Worm (Caenorhabditis elegans) whole organism, early embryonic: Measurements from ENCODE around the gene Y37D8A.8.

Source experiments
- B0310.2 ChIP-seq: sonication (generic microtip); optimal IDR thresholded peaks from 2 replicates; lab custom pipeline; 2016; ENCODE audit warnings: mild to moderate bottlenecking, missing genetic modification characterization, missing compliant biosample characterization
- F13C5.2 ChIP-seq: sonication (generic microtip); optimal IDR thresholded peaks from 2 replicates; lab custom pipeline; 2017; ENCODE audit warnings: mild to moderate bottlenecking, missing genetic modification characterization, inconsistent platforms, missing compliant biosample characterization
- aly-1 ChIP-seq: sonication (generic microtip); optimal IDR thresholded peaks from 2 replicates; lab custom pipeline; 2016; ENCODE audit warnings: missing genetic modification characterization, missing compliant biosample characterization
- ama-1 ChIP-seq: fragments of 150-350 bp; optimal IDR thresholded peaks from 2 replicates; lab custom pipeline; 2014
- ceh-13 ChIP-seq: fragments of 200-800 bp; sonication (Bioruptor generic); optimal IDR thresholded peaks from 2 replicates; lab custom pipeline; 2018; ENCODE audit warnings: mild to moderate bottlenecking, missing genetic modification characterization, missing compliant biosample characterization
- ceh-36 ChIP-seq: sonication (generic microtip); optimal IDR thresholded peaks from 2 replicates; lab custom pipeline; 2016; ENCODE audit warnings: missing genetic modification characterization, inconsistent platforms, missing compliant biosample characterization
- ets-7 ChIP-seq: sonication (generic microtip); optimal IDR thresholded peaks from 2 replicates; lab custom pipeline; 2016; ENCODE audit warnings: missing genotype, missing genetic modification characterization, missing compliant biosample characterization
- flt-1 ChIP-seq: fragments of 200-800 bp; sonication (Bioruptor generic); IDR thresholded peaks from 2 replicates; pipeline ENCODE4 v1.3.6; 2022; ENCODE audit warnings: missing genetic modification characterization, missing compliant biosample characterization
- hmbx-1 ChIP-seq: sonication (generic microtip); optimal IDR thresholded peaks from 2 replicates; lab custom pipeline; 2016; ENCODE audit warnings: mild to moderate bottlenecking, missing genetic modification characterization, missing compliant biosample characterization
- hmg-4 ChIP-seq: fragments of 200-800 bp; sonication (Bioruptor generic); optimal IDR thresholded peaks from 2 replicates; lab custom pipeline; 2018; ENCODE audit warnings: mild to moderate bottlenecking, missing genetic modification characterization, missing compliant biosample characterization
- hnd-1 ChIP-seq: sonication (generic microtip); optimal IDR thresholded peaks from 2 replicates; lab custom pipeline; 2016; ENCODE audit warnings: missing genetic modification characterization, missing compliant biosample characterization
- pes-1 ChIP-seq: fragments of 200-800 bp; sonication (Bioruptor generic); IDR thresholded peaks from 2 replicates; pipeline ENCODE4 v1.3.6; 2022; ENCODE audit warnings: missing genetic modification reagents, missing genetic modification characterization, missing compliant biosample characterization
- scrt-1 ChIP-seq: fragments of 200-800 bp; sonication (Bioruptor generic); IDR thresholded peaks from 2 replicates; pipeline ENCODE4 v1.3.6; 2022; ENCODE audit warnings: missing genetic modification characterization, missing compliant biosample characterization
- sea-1 ChIP-seq: fragments of 200-800 bp; sonication (Bioruptor generic); conservative IDR thresholded peaks from 2 replicates; pipeline ENCODE4 v1.3.6; 2022; ENCODE audit warnings: missing genetic modification characterization, missing compliant biosample characterization
- tbx-11 ChIP-seq: fragments of 200-800 bp; sonication (Bioruptor generic); IDR thresholded peaks from 2 replicates; pipeline ENCODE4 v1.3.6; 2022; ENCODE audit warnings: missing genetic modification characterization, missing compliant biosample characterization
- tbx-37 ChIP-seq: fragments of 200-800 bp; sonication (Bioruptor generic); conservative IDR thresholded peaks from 2 replicates; pipeline ENCODE4 v1.3.6; 2022; ENCODE audit warnings: missing genetic modification reagents, missing genetic modification characterization, missing compliant biosample characterization
- tra-4 ChIP-seq: sonication (generic microtip); optimal IDR thresholded peaks from 2 replicates; lab custom pipeline; 2017; ENCODE audit warnings: missing genetic modification characterization, missing compliant biosample characterization

The Y37D8A.8 gene

ce11 chrIII:12885153-12885552, 20.4 kb downstream of the Y37D8A.8 start:
- TF ChIP-seq aly-1: no peak
- TF ChIP-seq hmg-4 (GFP tag; lab: Kevin White, UChicago): no peak
- no peak for TF ChIP-seq F13C5.2 (tag; lab: Kevin White, UChicago)
- no peak for TF ChIP-seq sea-1 (GFP tag; lab: Robert Waterston, UW)
- no peak for TF ChIP-seq ets-7 (tag; lab: Kevin White, UChicago)
- no peak for TF ChIP-seq tbx-37 (GFP tag; lab: Robert Waterston, UW)
- no peak for TF ChIP-seq pes-1
- no peak for TF ChIP-seq tbx-11 (GFP tag; lab: Robert Waterston, UW)
- TF ChIP-seq ceh-13 (GFP tag; lab: Kevin White, UChicago): no peak
- TF ChIP-seq scrt-1 (GFP tag; lab: Robert Waterston, UW): no peak
- TF ChIP-seq hmbx-1 (tag; lab: Kevin White, UChicago): no peak
- TF ChIP-seq tra-4 (tag; lab: Kevin White, UChicago): no peak
- TF ChIP-seq ceh-36 (tag; lab: Kevin White, UChicago): no peak
- TF ChIP-seq flt-1 (GFP tag; lab: Robert Waterston, UW): no peak

- TF ChIP-seq ceh-36 (tag; lab: Kevin White, UChicago) (no peak), pes-1 (no peak), hnd-1 (tag; lab: Kevin White, UChicago) (no peak), ets-7 (tag; lab: Kevin White, UChicago) (no peak), tbx-11 (GFP tag; lab: Robert Waterston, UW) (no peak), tbx-37 (GFP tag; lab: Robert Waterston, UW) (no peak), F13C5.2 (tag; lab: Kevin White, UChicago) (no peak), ama-1 (lab: Kevin White, UChicago) (no peak), tra-4 (tag; lab: Kevin White, UChicago) (no peak), scrt-1 (GFP tag; lab: Robert Waterston, UW) (no peak), hmg-4 (GFP tag; lab: Kevin White, UChicago) (no peak), hmbx-1 (tag; lab: Kevin White, UChicago) (no peak), flt-1 (GFP tag; lab: Robert Waterston, UW) (no peak), B0310.2 (tag; lab: Kevin White, UChicago) (no peak), aly-1 (no peak), ceh-13 (GFP tag; lab: Kevin White, UChicago) (no peak), sea-1 (GFP tag; lab: Robert Waterston, UW) (no peak)
These were observed 26.8 kb downstream of the Y37D8A.8 start, which contains the start of the genes Y37D8A.29 and unc-71 for ce11 chrIII:12891580-12891979. Gene Y37D8A.29 (minus strand): TSS chrIII:12891680. Gene unc-71 (minus strand): TSS chrIII:12891738.

ce11 chrIII:12892767-12893166, 28.0 kb downstream of the Y37D8A.8 start:
- TF ChIP-seq pes-1: no peak
- TF ChIP-seq aly-1: no peak
- no peak for TF ChIP-seq B0310.2 (tag; lab: Kevin White, UChicago)
- TF ChIP-seq tbx-37 (GFP tag; lab: Robert Waterston, UW): no peak
- no peak for TF ChIP-seq hmbx-1 (tag; lab: Kevin White, UChicago)
- no peak for TF ChIP-seq ets-7 (tag; lab: Kevin White, UChicago)
- no peak for TF ChIP-seq sea-1 (GFP tag; lab: Robert Waterston, UW)

ce11 chrIII:12894207-12894606, 29.5 kb downstream of the Y37D8A.8 start:
- TF ChIP-seq flt-1 (GFP tag; lab: Robert Waterston, UW) (0 out of 2 replicates have a peak, but pooled peaks have one; percentile 48), hnd-1 (tag; lab: Kevin White, UChicago) (no peak), sea-1 (GFP tag; lab: Robert Waterston, UW) (peak; percentile 52; the same call in 1 of the 2 replicates), pes-1 (no peak), hmg-4 (GFP tag; lab: Kevin White, UChicago) (peak; percentile 64), tbx-11 (GFP tag; lab: Robert Waterston, UW) (0 out of 2 replicates have a peak, but pooled peaks have one; percentile 44)

ce11 chrIII:12904052-12904451, 39.3 kb downstream of the Y37D8A.8 start:
- TF ChIP-seq ceh-36 (tag; lab: Kevin White, UChicago) (no peak), flt-1 (GFP tag; lab: Robert Waterston, UW) (no peak), tbx-37 (GFP tag; lab: Robert Waterston, UW) (no peak), tbx-11 (GFP tag; lab: Robert Waterston, UW) (no peak), ama-1 (lab: Kevin White, UChicago) (no peak), sea-1 (GFP tag; lab: Robert Waterston, UW) (no peak), hmg-4 (GFP tag; lab: Kevin White, UChicago) (no peak), hmbx-1 (tag; lab: Kevin White, UChicago) (no peak), ets-7 (tag; lab: Kevin White, UChicago) (no peak), scrt-1 (GFP tag; lab: Robert Waterston, UW) (no peak), hnd-1 (tag; lab: Kevin White, UChicago) (no peak), aly-1 (no peak), F13C5.2 (tag; lab: Kevin White, UChicago) (no peak), ceh-13 (GFP tag; lab: Kevin White, UChicago) (no peak), pes-1 (no peak), tra-4 (tag; lab: Kevin White, UChicago) (no peak), B0310.2 (tag; lab: Kevin White, UChicago) (no peak)

- TF ChIP-seq flt-1 (GFP tag; lab: Robert Waterston, UW) (peak; percentile 28; the same call in 1 of the 2 replicates), ama-1 (lab: Kevin White, UChicago) (no peak), F13C5.2 (tag; lab: Kevin White, UChicago) (peak; percentile 90), pes-1 (0 out of 2 replicates have a peak, but pooled peaks have one; percentile 41), sea-1 (GFP tag; lab: Robert Waterston, UW) (no peak), hnd-1 (tag; lab: Kevin White, UChicago) (peak; percentile 18), tbx-11 (GFP tag; lab: Robert Waterston, UW) (no peak), hmg-4 (GFP tag; lab: Kevin White, UChicago) (peak; percentile 64), ets-7 (tag; lab: Kevin White, UChicago) (peak; percentile 50), B0310.2 (tag; lab: Kevin White, UChicago) (peak; percentile 65)
These were observed 40.3 kb downstream of the Y37D8A.8 start, which contains the start of gene cox-5A for ce11 chrIII:12904987-12905541. Gene cox-5A (plus strand): TSS chrIII:12905491.
